Fruit fly (Drosophila melanogaster) whole organism, embryonic: ENCODE data around the gene CG7878.

Source experiments
- B-H2 ChIP-seq: fragments of 200-800 bp; sonication (Bioruptor generic); optimal IDR thresholded peaks from 2 replicates; lab custom pipeline; 2018; ENCODE audit warnings: missing biosample characterization, mild to moderate bottlenecking, missing genetic modification characterization
- Blimp-1 ChIP-seq: fragments of 200-800 bp; sonication (Bioruptor generic); optimal IDR thresholded peaks from 3 replicates; lab custom pipeline; 2018; ENCODE audit warnings: missing biosample characterization, missing genetic modification characterization, mild to moderate bottlenecking, moderate library complexity, missing genetic modification reagents
- CG10267 ChIP-seq: fragments of 200-800 bp; sonication (Bioruptor generic); optimal IDR thresholded peaks from 2 replicates; lab custom pipeline; 2018; ENCODE audit warnings: missing biosample characterization, mild to moderate bottlenecking, missing genetic modification characterization, moderate library complexity
- CG10543 ChIP-seq: fragments of 200-800 bp; sonication (Bioruptor generic); optimal IDR thresholded peaks from 3 replicates; lab custom pipeline; 2017; ENCODE audit warnings: missing biosample characterization, mild to moderate bottlenecking, missing genetic modification characterization, moderate library complexity
- CG11560 ChIP-seq: fragments of 200-800 bp; sonication (Bioruptor generic); IDR thresholded peaks from 3 replicates; pipeline ENCODE4 v1.3.6; 2022; ENCODE audit warnings: missing biosample characterization, missing genetic modification characterization
- CG11723 ChIP-seq: fragments of 200-800 bp; sonication (Bioruptor generic); optimal IDR thresholded peaks from 2 replicates; lab custom pipeline; 2017; ENCODE audit warnings: missing biosample characterization, mild to moderate bottlenecking, missing genetic modification characterization
- CG12299 ChIP-seq: fragments of 200-800 bp; sonication (Bioruptor generic); optimal IDR thresholded peaks from 2 replicates; lab custom pipeline; 2018; ENCODE audit warnings: missing biosample characterization, mild to moderate bottlenecking, missing genetic modification characterization
- CG14441 ChIP-seq: fragments of 200-800 bp; sonication (Bioruptor generic); IDR thresholded peaks from 2 replicates; pipeline ENCODE4 v1.3.6; 2022; ENCODE audit warnings: missing biosample characterization, missing genetic modification characterization
- CG15479 ChIP-seq: fragments of 200-800 bp; sonication (Bioruptor generic); optimal IDR thresholded peaks from 3 replicates; lab custom pipeline; 2019; ENCODE audit warnings: missing biosample characterization, mild to moderate bottlenecking, missing genetic modification characterization, moderate library complexity
- CG15601 ChIP-seq: fragments of 200-800 bp; sonication (Bioruptor generic); optimal IDR thresholded peaks from 3 replicates; lab custom pipeline; 2019; ENCODE audit warnings: missing biosample characterization, mild to moderate bottlenecking, missing genetic modification characterization, moderate library complexity
- CG16815 ChIP-seq: fragments of 200-800 bp; sonication (Bioruptor generic); optimal IDR thresholded peaks from 3 replicates; lab custom pipeline; 2017; ENCODE audit warnings: missing biosample characterization, mild to moderate bottlenecking, missing genetic modification characterization
- CG17359 ChIP-seq: fragments of 200-800 bp; sonication (Bioruptor generic); optimal IDR thresholded peaks from 3 replicates; lab custom pipeline; 2018; ENCODE audit warnings: missing biosample characterization, mild to moderate bottlenecking, missing genetic modification characterization, moderate library complexity
- CG17829 ChIP-seq: fragments of 200-800 bp; optimal IDR thresholded peaks from 2 replicates; lab custom pipeline; 2019; ENCODE audit warnings: missing biosample characterization, mild to moderate bottlenecking, missing genetic modification characterization, moderate library complexity
- CG2875 ChIP-seq: fragments of 200-800 bp; sonication (Bioruptor generic); optimal IDR thresholded peaks from 2 replicates; lab custom pipeline; 2017; ENCODE audit warnings: missing biosample characterization, mild to moderate bottlenecking, missing genetic modification characterization, missing genetic modification reagents
- CG33213 ChIP-seq: fragments of 200-800 bp; sonication (Bioruptor generic); optimal IDR thresholded peaks from 3 replicates; lab custom pipeline; 2016; ENCODE audit warnings: missing biosample characterization, missing genetic modification characterization
- CG3838 ChIP-seq: fragments of 200-800 bp; sonication (Bioruptor generic); optimal IDR thresholded peaks from 3 replicates; lab custom pipeline; 2016; ENCODE audit warnings: missing biosample characterization, missing genetic modification characterization
- CG42726 ChIP-seq: fragments of 200-800 bp; sonication (Bioruptor generic); IDR thresholded peaks from 2 replicates; pipeline ENCODE4 v1.3.6; 2022; ENCODE audit warnings: missing biosample characterization, missing genetic modification characterization; ENCODE audit not compliant: partially characterized antibody
- CG6813 ChIP-seq: fragments of 200-800 bp; sonication (Bioruptor generic); optimal IDR thresholded peaks from 2 replicates; lab custom pipeline; 2017; ENCODE audit warnings: missing biosample characterization, missing genetic modification characterization, mild to moderate bottlenecking, moderate library complexity, missing genetic modification reagents
- CG7357 ChIP-seq: fragments of 200-800 bp; sonication (Bioruptor generic); IDR thresholded peaks from 3 replicates; pipeline ENCODE4 v1.3.6; 2022; ENCODE audit warnings: missing biosample characterization, missing genetic modification characterization
- CG7786 ChIP-seq: fragments of 200-800 bp; sonication (Bioruptor generic); optimal IDR thresholded peaks from 2 replicates; lab custom pipeline; 2016; ENCODE audit warnings: missing biosample characterization, missing genetic modification characterization
- CG8765 ChIP-seq: fragments of 200-800 bp; sonication (Bioruptor generic); IDR thresholded peaks from 2 replicates; pipeline ENCODE4 v1.3.6; 2022; ENCODE audit warnings: missing biosample characterization, missing genetic modification characterization
- CG9609 ChIP-seq: fragments of 200-800 bp; sonication (Bioruptor generic); optimal IDR thresholded peaks from 3 replicates; lab custom pipeline; 2016; ENCODE audit warnings: missing biosample characterization, missing genetic modification characterization
- CG9817 ChIP-seq: fragments of 200-800 bp; sonication (Bioruptor generic); optimal IDR thresholded peaks from 2 replicates; lab custom pipeline; 2018; ENCODE audit warnings: missing biosample characterization, mild to moderate bottlenecking, missing genetic modification characterization, moderate library complexity
- Fer1 ChIP-seq: fragments of 200-800 bp; sonication (Bioruptor generic); optimal IDR thresholded peaks from 2 replicates; lab custom pipeline; 2017; ENCODE audit warnings: missing biosample characterization, mild to moderate bottlenecking, missing genetic modification characterization
- HLH3B ChIP-seq: fragments of 200-800 bp; sonication (Bioruptor generic); IDR thresholded peaks from 2 replicates; pipeline ENCODE4 v1.3.6; 2022; ENCODE audit warnings: missing biosample characterization, missing genetic modification characterization
- Hand ChIP-seq: fragments of 200-800 bp; sonication (Bioruptor generic); optimal IDR thresholded peaks from 2 replicates; lab custom pipeline; 2017; ENCODE audit warnings: mild to moderate bottlenecking, missing biosample characterization, missing genetic modification reagents, missing genetic modification characterization
- Hmr ChIP-seq: fragments of 200-800 bp; sonication (Bioruptor generic); optimal IDR thresholded peaks from 3 replicates; lab custom pipeline; 2017; ENCODE audit warnings: mild to moderate bottlenecking, missing biosample characterization, missing genetic modification reagents, missing genetic modification characterization
- Jarid2 ChIP-seq: fragments of 200-800 bp; sonication (Bioruptor generic); optimal IDR thresholded peaks from 3 replicates; lab custom pipeline; 2017; ENCODE audit warnings: mild to moderate bottlenecking, missing biosample characterization, missing genetic modification reagents, missing genetic modification characterization
- Lim3 ChIP-seq: fragments of 200-800 bp; sonication (Bioruptor generic); IDR thresholded peaks from 2 replicates; pipeline ENCODE4 v1.3.6; 2022; ENCODE audit warnings: missing biosample characterization, missing genetic modification characterization
- PHDP ChIP-seq: fragments of 200-800 bp; sonication (Bioruptor generic); optimal IDR thresholded peaks from 3 replicates; lab custom pipeline; 2018; ENCODE audit warnings: missing biosample characterization, mild to moderate bottlenecking, missing genetic modification characterization, moderate library complexity
- Stat92E ChIP-seq, 3 experiments: fragments of >200 bp in 2 of 3; fragments of 200-800 bp in 1 of 3; sonication (Bioruptor generic) in 1 of 3; optimal IDR thresholded peaks; 2 replicates each; lab custom pipeline; 2017 to 2019; ENCODE audit warnings: missing biosample characterization in 3 of 3, missing genetic modification characterization in 3 of 3, mild to moderate bottlenecking in 1 of 3, moderate library complexity in 1 of 3
- TFAM ChIP-seq: fragments of 200-800 bp; sonication (Bioruptor generic); optimal IDR thresholded peaks from 2 replicates; lab custom pipeline; 2017; ENCODE audit warnings: missing biosample characterization, missing genetic modification characterization, inconsistent platforms
- abd-A ChIP-seq: fragments of 200-800 bp; sonication (Bioruptor generic); optimal IDR thresholded peaks from 3 replicates; lab custom pipeline; 2019; ENCODE audit warnings: missing biosample characterization, mild to moderate bottlenecking, missing genetic modification characterization, moderate library complexity
- aop ChIP-seq: fragments of 200-800 bp; sonication (Bioruptor generic); IDR thresholded peaks from 2 replicates; pipeline ENCODE4 v1.3.6; 2022; ENCODE audit warnings: missing biosample characterization, missing genetic modification characterization
- ato ChIP-seq: fragments of 200-800 bp; sonication (Bioruptor generic); IDR thresholded peaks from 2 replicates; pipeline ENCODE4 v1.3.6; 2022; ENCODE audit warnings: missing biosample characterization, missing genetic modification characterization; ENCODE audit not compliant: partially characterized antibody
- cg ChIP-seq: fragments of 200-800 bp; sonication (Bioruptor generic); optimal IDR thresholded peaks from 3 replicates; lab custom pipeline; 2019; ENCODE audit warnings: missing biosample characterization, mild to moderate bottlenecking, missing genetic modification characterization, moderate library complexity
- dmrt11E ChIP-seq: fragments of 200-800 bp; sonication (Bioruptor generic); optimal IDR thresholded peaks from 3 replicates; lab custom pipeline; 2018; ENCODE audit warnings: missing biosample characterization, mild to moderate bottlenecking, missing genetic modification characterization, moderate library complexity
- gro ChIP-seq: fragments of 200-800 bp; sonication (Bioruptor generic); optimal IDR thresholded peaks from 2 replicates; lab custom pipeline; 2016; ENCODE audit warnings: missing biosample characterization, missing genetic modification characterization
- her ChIP-seq: fragments of 200-800 bp; sonication (Bioruptor generic); optimal IDR thresholded peaks from 2 replicates; lab custom pipeline; 2016; ENCODE audit warnings: missing biosample characterization, missing genetic modification characterization
- hkb ChIP-seq, 2 experiments: fragments of 200-800 bp in 1 of 2; fragments of >200 bp in 1 of 2; sonication (Bioruptor generic) in 1 of 2; IDR thresholded peaks in 1 of 2; optimal IDR thresholded peaks in 1 of 2; 2 replicates each; pipeline versions ENCODE4 v1.3.6 to Lab custom; 2017 to 2022; ENCODE audit warnings: missing biosample characterization in 1 of 2, missing genetic modification characterization in 1 of 2
- lilli ChIP-seq: fragments of 200-800 bp; sonication (Bioruptor generic); optimal IDR thresholded peaks from 3 replicates; lab custom pipeline; 2016; ENCODE audit warnings: missing biosample characterization, missing genetic modification characterization
- pnt ChIP-seq: fragments of 200-800 bp; sonication (Bioruptor generic); optimal IDR thresholded peaks from 3 replicates; lab custom pipeline; 2016; ENCODE audit warnings: missing biosample characterization, missing genetic modification characterization
- rib ChIP-seq: fragments of 200-800 bp; sonication (Bioruptor generic); IDR thresholded peaks from 2 replicates; pipeline ENCODE4 v1.3.6; 2022; ENCODE audit warnings: missing biosample characterization, missing genetic modification characterization
- row ChIP-seq: fragments of 200-800 bp; sonication (Bioruptor generic); IDR thresholded peaks from 3 replicates; pipeline ENCODE4 v1.3.6; 2022; ENCODE audit warnings: missing biosample characterization, missing genetic modification characterization
- sens ChIP-seq: fragments of 200-800 bp; sonication (Bioruptor generic); peaks from one replicate; lab custom pipeline; 2016; ENCODE audit warnings: missing biosample characterization, missing genetic modification characterization
- seq ChIP-seq: fragments of 200-800 bp; sonication (Bioruptor generic); IDR thresholded peaks from 2 replicates; pipeline ENCODE4 v1.3.6; 2022; ENCODE audit warnings: missing biosample characterization, missing genetic modification characterization
- slbo ChIP-seq: fragments of 200-800 bp; sonication (Bioruptor generic); IDR thresholded peaks from 2 replicates; pipeline ENCODE4 v1.3.6; 2022; ENCODE audit warnings: missing biosample characterization, missing genetic modification characterization
- trh ChIP-seq: fragments of 200-800 bp; sonication (Bioruptor generic); optimal IDR thresholded peaks from 2 replicates; lab custom pipeline; 2016; ENCODE audit warnings: missing biosample characterization, missing genetic modification characterization

CG7878 gene

dm6 chr3R:8105839-8106718 lies 16.4 kb upstream of the CG7878 start (continued):
- TF ChIP-seq Hmr (GFP tag; lab: Kevin White, UChicago) (peak; percentile 9), CG10267 (tag; lab: Kevin White, UChicago) (no peak), CG15479 (no peak), Stat92E (GFP tag; optimal IDR thresholded peaks at IDR 0.05; lab: Kevin White, UChicago) (no peak), CG2875 (GFP tag; lab: Kevin White, UChicago) (no peak), PHDP (tag; lab: Kevin White, UChicago) (no peak), TFAM (no peak), pnt (no peak), CG16815 (GFP tag; lab: Kevin White, UChicago) (no peak), sens (GFP tag; lab: Kevin White, UChicago) (peak; percentile 76), CG6813 (GFP tag; lab: Kevin White, UChicago) (no peak), her (GFP tag; lab: Kevin White, UChicago) (no peak), Lim3 (no peak), CG3838 (GFP tag; lab: Kevin White, UChicago) (no peak), CG33213 (GFP tag; lab: Kevin White, UChicago) (peak; percentile 1), HLH3B (GFP tag; lab: Robert Waterston, UW) (no peak), aop (no peak), CG11723 (GFP tag; lab: Kevin White, UChicago) (peak; percentile 5), hkb (optimal IDR thresholded peaks at IDR 0.05; lab: Kevin White, UChicago) (no peak), hkb (GFP tag; IDR thresholded peaks at IDR 0.05; lab: Robert Waterston, UW) (no peak), CG8765 (no peak), Jarid2 (GFP tag; lab: Kevin White, UChicago) (no peak), CG42726 (no peak), trh (GFP tag; lab: Kevin White, UChicago) (no peak), CG7786 (GFP tag; lab: Kevin White, UChicago) (no peak), rib (GFP tag; lab: Robert Waterston, UW) (no peak), CG17829 (tag; lab: Kevin White, UChicago) (peak; percentile 18), cg (peak; percentile 87), gro (GFP tag; lab: Kevin White, UChicago) (no peak), CG17359 (tag; lab: Kevin White, UChicago) (no peak), Blimp-1 (GFP tag; lab: Kevin White, UChicago) (peak; percentile 25), CG14441 (GFP tag; lab: Robert Waterston, UW) (no peak), Hand (GFP tag; lab: Kevin White, UChicago) (peak; percentile 34), CG9609 (GFP tag; lab: Kevin White, UChicago) (no peak), dmrt11E (tag; lab: Kevin White, UChicago) (no peak), lilli (GFP tag; lab: Kevin White, UChicago) (peak; percentile 3), Fer1 (GFP tag; lab: Kevin White, UChicago) (no peak), slbo (GFP tag; lab: Robert Waterston, UW) (no peak), CG11560 (tag; lab: Robert Waterston, UW) (no peak), B-H2 (peak; percentile 15), CG9817 (tag; lab: Kevin White, UChicago) (no peak), row (GFP tag; lab: Robert Waterston, UW) (no peak), CG10543 (GFP tag; lab: Kevin White, UChicago) (peak; percentile 13), seq (GFP tag; lab: Robert Waterston, UW) (no peak), CG7357 (no peak), CG15601 (tag; lab: Kevin White, UChicago) (no peak), ato (no peak), CG12299 (tag; lab: Kevin White, UChicago) (peak; percentile 10), abd-A (tag; lab: Kevin White, UChicago) (peak; percentile 53)
